Worm (Caenorhabditis elegans) whole organism, early embryonic: Measurements from ENCODE around the gene D2023.1.

Source experiments
- B0310.2 ChIP-seq: sonication (generic microtip); optimal IDR thresholded peaks from 2 replicates; lab custom pipeline; 2016; ENCODE audit warnings: mild to moderate bottlenecking, missing genetic modification characterization, missing compliant biosample characterization
- F13C5.2 ChIP-seq: sonication (generic microtip); optimal IDR thresholded peaks from 2 replicates; lab custom pipeline; 2017; ENCODE audit warnings: mild to moderate bottlenecking, missing genetic modification characterization, inconsistent platforms, missing compliant biosample characterization
- aly-1 ChIP-seq: sonication (generic microtip); optimal IDR thresholded peaks from 2 replicates; lab custom pipeline; 2016; ENCODE audit warnings: missing genetic modification characterization, missing compliant biosample characterization
- ama-1 ChIP-seq: fragments of 150-350 bp; optimal IDR thresholded peaks from 2 replicates; lab custom pipeline; 2014
- ceh-13 ChIP-seq: fragments of 200-800 bp; sonication (Bioruptor generic); optimal IDR thresholded peaks from 2 replicates; lab custom pipeline; 2018; ENCODE audit warnings: mild to moderate bottlenecking, missing genetic modification characterization, missing compliant biosample characterization
- ceh-36 ChIP-seq: sonication (generic microtip); optimal IDR thresholded peaks from 2 replicates; lab custom pipeline; 2016; ENCODE audit warnings: missing genetic modification characterization, inconsistent platforms, missing compliant biosample characterization
- ets-7 ChIP-seq: sonication (generic microtip); optimal IDR thresholded peaks from 2 replicates; lab custom pipeline; 2016; ENCODE audit warnings: missing genotype, missing genetic modification characterization, missing compliant biosample characterization
- flt-1 ChIP-seq: fragments of 200-800 bp; sonication (Bioruptor generic); IDR thresholded peaks from 2 replicates; pipeline ENCODE4 v1.3.6; 2022; ENCODE audit warnings: missing genetic modification characterization, missing compliant biosample characterization
- hmbx-1 ChIP-seq: sonication (generic microtip); optimal IDR thresholded peaks from 2 replicates; lab custom pipeline; 2016; ENCODE audit warnings: mild to moderate bottlenecking, missing genetic modification characterization, missing compliant biosample characterization
- hmg-4 ChIP-seq: fragments of 200-800 bp; sonication (Bioruptor generic); optimal IDR thresholded peaks from 2 replicates; lab custom pipeline; 2018; ENCODE audit warnings: mild to moderate bottlenecking, missing genetic modification characterization, missing compliant biosample characterization
- hnd-1 ChIP-seq: sonication (generic microtip); optimal IDR thresholded peaks from 2 replicates; lab custom pipeline; 2016; ENCODE audit warnings: missing genetic modification characterization, missing compliant biosample characterization
- pes-1 ChIP-seq: fragments of 200-800 bp; sonication (Bioruptor generic); IDR thresholded peaks from 2 replicates; pipeline ENCODE4 v1.3.6; 2022; ENCODE audit warnings: missing genetic modification reagents, missing genetic modification characterization, missing compliant biosample characterization
- scrt-1 ChIP-seq: fragments of 200-800 bp; sonication (Bioruptor generic); IDR thresholded peaks from 2 replicates; pipeline ENCODE4 v1.3.6; 2022; ENCODE audit warnings: missing genetic modification characterization, missing compliant biosample characterization
- sea-1 ChIP-seq: fragments of 200-800 bp; sonication (Bioruptor generic); conservative IDR thresholded peaks from 2 replicates; pipeline ENCODE4 v1.3.6; 2022; ENCODE audit warnings: missing genetic modification characterization, missing compliant biosample characterization
- tbx-11 ChIP-seq: fragments of 200-800 bp; sonication (Bioruptor generic); IDR thresholded peaks from 2 replicates; pipeline ENCODE4 v1.3.6; 2022; ENCODE audit warnings: missing genetic modification characterization, missing compliant biosample characterization
- tbx-37 ChIP-seq: fragments of 200-800 bp; sonication (Bioruptor generic); conservative IDR thresholded peaks from 2 replicates; pipeline ENCODE4 v1.3.6; 2022; ENCODE audit warnings: missing genetic modification reagents, missing genetic modification characterization, missing compliant biosample characterization
- tra-4 ChIP-seq: sonication (generic microtip); optimal IDR thresholded peaks from 2 replicates; lab custom pipeline; 2017; ENCODE audit warnings: missing genetic modification characterization, missing compliant biosample characterization

The D2023.1 gene

ce11 chrV:11787258-11787657 is 2.1 kb upstream of the D2023.1 start, which contains the start of gene F55A11.7:
Gene F55A11.7 (minus strand): TSS chrV:11787443.
- TF ChIP-seq tbx-37 (no peak), ets-7 (tag; lab: Kevin White, UChicago) (no peak), hmbx-1 (tag; lab: Kevin White, UChicago) (no peak), flt-1 (no peak), ama-1 (lab: Kevin White, UChicago) (no peak), hnd-1 (tag; lab: Kevin White, UChicago) (no peak), pes-1 (GFP tag; lab: Robert Waterston, UW) (no peak), tbx-11 (GFP tag; lab: Robert Waterston, UW) (no peak), aly-1 (no peak), B0310.2 (no peak), tra-4 (tag; lab: Kevin White, UChicago) (no peak), scrt-1 (GFP tag; lab: Robert Waterston, UW) (no peak), ceh-36 (tag; lab: Kevin White, UChicago) (no peak), F13C5.2 (tag; lab: Kevin White, UChicago) (no peak), ceh-13 (GFP tag; lab: Kevin White, UChicago) (no peak), sea-1 (GFP tag; lab: Robert Waterston, UW) (no peak)

ce11 chrV:11787742-11788238 is 1.6 kb upstream of the D2023.1 start, which contains the start of gene F55A11.8:
Gene F55A11.8 (plus strand): TSS chrV:11788188.
- TF ChIP-seq tra-4 (tag; lab: Kevin White, UChicago) (no peak), aly-1 (no peak)

- TF ChIP-seq hnd-1 (tag; lab: Kevin White, UChicago) (no peak), ceh-36 (tag; lab: Kevin White, UChicago) (no peak), F13C5.2 (tag; lab: Kevin White, UChicago) (no peak), flt-1 (no peak), scrt-1 (GFP tag; lab: Robert Waterston, UW) (no peak), tra-4 (tag; lab: Kevin White, UChicago) (no peak), aly-1 (no peak), sea-1 (GFP tag; lab: Robert Waterston, UW) (no peak), tbx-11 (GFP tag; lab: Robert Waterston, UW) (no peak), hmbx-1 (tag; lab: Kevin White, UChicago) (no peak), B0310.2 (no peak), pes-1 (GFP tag; lab: Robert Waterston, UW) (no peak), tbx-37 (no peak), hmg-4 (GFP tag; lab: Kevin White, UChicago) (no peak), ama-1 (lab: Kevin White, UChicago) (no peak), ets-7 (tag; lab: Kevin White, UChicago) (no peak)
Observed at ce11 chrV:11794172-11794571, 4.8 kb downstream of the D2023.1 start.

ce11 chrV:11795352-11795751 is 6.0 kb downstream of the D2023.1 start:
- TF ChIP-seq scrt-1 (GFP tag; lab: Robert Waterston, UW) (no peak), tbx-37 (no peak), ceh-13 (GFP tag; lab: Kevin White, UChicago) (no peak), ets-7 (tag; lab: Kevin White, UChicago) (no peak), aly-1 (no peak)

ce11 chrV:11796343-11796742 is 7.0 kb downstream of the D2023.1 start:
- no peak for TF ChIP-seq ama-1 (lab: Kevin White, UChicago)
- TF ChIP-seq tbx-37 = no peak
- no peak for TF ChIP-seq B0310.2
- TF ChIP-seq tbx-11 (GFP tag; lab: Robert Waterston, UW) = no peak
- no peak for TF ChIP-seq ceh-36 (tag; lab: Kevin White, UChicago)
- no peak for TF ChIP-seq tra-4 (tag; lab: Kevin White, UChicago)
- TF ChIP-seq ets-7 (tag; lab: Kevin White, UChicago) = no peak
- TF ChIP-seq F13C5.2 (tag; lab: Kevin White, UChicago) = no peak

- TF ChIP-seq tbx-37 = no peak
- no peak for TF ChIP-seq tbx-11 (GFP tag; lab: Robert Waterston, UW)
- TF ChIP-seq ets-7 (tag; lab: Kevin White, UChicago) = no peak
- TF ChIP-seq hmg-4 (GFP tag; lab: Kevin White, UChicago) = no peak
- TF ChIP-seq hmbx-1 (tag; lab: Kevin White, UChicago) = no peak
- TF ChIP-seq ceh-13 (GFP tag; lab: Kevin White, UChicago) = no peak
- TF ChIP-seq hnd-1 (tag; lab: Kevin White, UChicago) = no peak
- no peak for TF ChIP-seq ceh-36 (tag; lab: Kevin White, UChicago)
- no peak for TF ChIP-seq ama-1 (lab: Kevin White, UChicago)
- no peak for TF ChIP-seq sea-1 (GFP tag; lab: Robert Waterston, UW)
- no peak for TF ChIP-seq pes-1 (GFP tag; lab: Robert Waterston, UW)
- no peak for TF ChIP-seq B0310.2
- no peak for TF ChIP-seq tra-4 (tag; lab: Kevin White, UChicago)
- TF ChIP-seq aly-1 = no peak
- TF ChIP-seq flt-1 = no peak
Observed at ce11 chrV:11797272-11797855, 8.0 kb downstream of the D2023.1 start.

- TF ChIP-seq tra-4 (tag; lab: Kevin White, UChicago) (no peak), aly-1 (no peak), hmbx-1 (tag; lab: Kevin White, UChicago) (no peak), hnd-1 (tag; lab: Kevin White, UChicago) (no peak), tbx-37 (no peak)
Observed at ce11 chrV:11798320-11798719, 9.0 kb downstream of the D2023.1 start.
